Fruit fly (Drosophila melanogaster) whole organism, embryonic: Measurements from ENCODE around the gene CG3071.
A peak's percentile ranks its signal among the peaks of the same experiment; 100 is the strongest.

Experiments used
- CG12769 ChIP-seq: fragments of 200-800 bp; sonication (Bioruptor generic); optimal IDR thresholded peaks from 2 replicates; lab custom pipeline; 2019; ENCODE audit warnings: missing biosample characterization, mild to moderate bottlenecking, missing genetic modification characterization, moderate library complexity
- CG16813 ChIP-seq: fragments of 200-800 bp; sonication (Bioruptor generic); IDR thresholded peaks from 3 replicates; pipeline ENCODE4 v1.3.6; 2022; ENCODE audit warnings: missing biosample characterization, missing genetic modification characterization; ENCODE audit not compliant: partially characterized antibody
- CG17186 ChIP-seq: fragments of 200-800 bp; sonication (Bioruptor generic); optimal IDR thresholded peaks from 3 replicates; lab custom pipeline; 2017; ENCODE audit warnings: missing biosample characterization, missing genetic modification reagents, missing genetic modification characterization
- CG17612 ChIP-seq: fragments of 200-800 bp; sonication (Bioruptor generic); IDR thresholded peaks from 2 replicates; pipeline ENCODE4 v1.3.6; 2022; ENCODE audit warnings: missing biosample characterization, missing genetic modification characterization
- CG3726 ChIP-seq: fragments of 200-800 bp; sonication (Bioruptor generic); IDR thresholded peaks from 3 replicates; pipeline ENCODE4, ENCODE4 v1.3.6; 2022; ENCODE audit warnings: missing biosample characterization, missing genetic modification characterization
- CG42726 ChIP-seq: fragments of 200-800 bp; sonication (Bioruptor generic); IDR thresholded peaks from 2 replicates; pipeline ENCODE4 v1.3.6; 2022; ENCODE audit warnings: missing biosample characterization, missing genetic modification characterization; ENCODE audit not compliant: partially characterized antibody
- CG8924 ChIP-seq: fragments of 200-800 bp; optimal IDR thresholded peaks from 3 replicates; lab custom pipeline; 2019; ENCODE audit warnings: missing biosample characterization, mild to moderate bottlenecking, missing genetic modification characterization, moderate library complexity
- CTCF ChIP-seq: fragments of 200-800 bp; sonication (Bioruptor generic); optimal IDR thresholded peaks from 2 replicates; lab custom pipeline; 2017; ENCODE audit warnings: missing biosample characterization, mild to moderate bottlenecking, missing genetic modification characterization, moderate library complexity
- Chrac-16 ChIP-seq: fragments of 200-800 bp; sonication (Bioruptor generic); optimal IDR thresholded peaks from 3 replicates; lab custom pipeline; 2016; ENCODE audit warnings: missing biosample characterization, missing genetic modification characterization
- D ChIP-seq, 2 experiments: fragments of 200-800 bp in 1 of 2; fragments of >200 bp in 1 of 2; sonication (Bioruptor generic) in 1 of 2; optimal IDR thresholded peaks; 2 replicates in 1 of 2; 3 replicates in 1 of 2; lab custom pipeline; 2017; ENCODE audit warnings: mild to moderate bottlenecking in 1 of 2, missing biosample characterization in 1 of 2, missing genetic modification characterization in 1 of 2, missing genetic modification reagents in 1 of 2
- Drgx ChIP-seq: fragments of 200-800 bp; sonication (Bioruptor generic); IDR thresholded peaks from 2 replicates; pipeline ENCODE4 v1.3.6; 2022; ENCODE audit warnings: missing biosample characterization, missing genetic modification characterization
- Ets65A ChIP-seq: fragments of 200-800 bp; sonication (Bioruptor generic); peaks from one replicate; lab custom pipeline; 2016; ENCODE audit warnings: missing biosample characterization, missing genetic modification characterization
- Fer3 ChIP-seq: fragments of 200-800 bp; sonication (Bioruptor generic); optimal IDR thresholded peaks from 2 replicates; lab custom pipeline; 2018; ENCODE audit warnings: missing biosample characterization, mild to moderate bottlenecking, missing genetic modification characterization, moderate library complexity
- GATAe ChIP-seq: fragments of 200-800 bp; sonication (Bioruptor generic); conservative IDR thresholded peaks from 2 replicates; pipeline ENCODE4 v1.3.6; 2022; ENCODE audit warnings: missing biosample characterization, missing genetic modification characterization
- HLH54F ChIP-seq: fragments of 200-800 bp; sonication (Bioruptor generic); optimal IDR thresholded peaks from 3 replicates; lab custom pipeline; 2016; ENCODE audit warnings: missing biosample characterization, missing genetic modification characterization
- NC2α ChIP-seq: fragments of 200-800 bp; sonication (Bioruptor generic); optimal IDR thresholded peaks from 2 replicates; lab custom pipeline; 2016; ENCODE audit warnings: missing biosample characterization, missing genetic modification characterization
- Nf-YB ChIP-seq: fragments of 200-800 bp; sonication (Bioruptor generic); optimal IDR thresholded peaks from 3 replicates; lab custom pipeline; 2019; ENCODE audit warnings: missing biosample characterization, mild to moderate bottlenecking, missing genetic modification characterization, moderate library complexity
- Pdp1 ChIP-seq, 2 experiments: fragments of 200-800 bp; sonication (Bioruptor generic); optimal IDR thresholded peaks; 3 replicates each; lab custom pipeline; 2016; ENCODE audit warnings: missing biosample characterization in 2 of 2, missing genetic modification characterization in 2 of 2, mild to moderate bottlenecking in 1 of 2, moderate library complexity in 1 of 2
- aop ChIP-seq: fragments of 200-800 bp; sonication (Bioruptor generic); IDR thresholded peaks from 2 replicates; pipeline ENCODE4 v1.3.6; 2022; ENCODE audit warnings: missing biosample characterization, missing genetic modification characterization
- ap ChIP-seq: fragments of 200-800 bp; sonication (Bioruptor generic); IDR thresholded peaks from 2 replicates; pipeline ENCODE4 v1.3.6; 2022; ENCODE audit warnings: missing biosample characterization, missing genetic modification characterization
- bcd ChIP-seq: fragments of 200-800 bp; sonication (Bioruptor generic); optimal IDR thresholded peaks from 2 replicates; lab custom pipeline; 2017; ENCODE audit warnings: missing biosample characterization, mild to moderate bottlenecking, missing genetic modification characterization
- bsh ChIP-seq, 2 experiments: fragments of 200-800 bp; sonication (Bioruptor generic); optimal IDR thresholded peaks; 2 replicates each; lab custom pipeline; 2017 to 2018; ENCODE audit warnings: mild to moderate bottlenecking in 2 of 2, missing biosample characterization in 2 of 2, missing genetic modification characterization in 2 of 2, moderate library complexity in 1 of 2
- cg ChIP-seq: fragments of 200-800 bp; sonication (Bioruptor generic); optimal IDR thresholded peaks from 3 replicates; lab custom pipeline; 2019; ENCODE audit warnings: missing biosample characterization, mild to moderate bottlenecking, missing genetic modification characterization, moderate library complexity
- chinmo ChIP-seq: fragments of 200-800 bp; sonication (Bioruptor generic); IDR thresholded peaks from 4 replicates; pipeline ENCODE4 v1.3.6; 2022; ENCODE audit warnings: missing biosample characterization, missing genetic modification characterization; ENCODE audit not compliant: partially characterized antibody
- chn ChIP-seq: fragments of 200-800 bp; sonication (Bioruptor generic); optimal IDR thresholded peaks from 2 replicates; lab custom pipeline; 2016; ENCODE audit warnings: missing biosample characterization, missing genetic modification characterization
- crol ChIP-seq: fragments of 200-800 bp; sonication (Bioruptor generic); IDR thresholded peaks from 2 replicates; pipeline ENCODE4 v1.3.6; 2022; ENCODE audit warnings: missing biosample characterization, missing genetic modification characterization
- danr ChIP-seq: fragments of 200-800 bp; sonication (Bioruptor generic); IDR thresholded peaks from 2 replicates; pipeline ENCODE4 v1.3.6; 2022; ENCODE audit warnings: missing biosample characterization, missing genetic modification characterization
- ftz-f1 ChIP-seq: fragments of 200-800 bp; sonication (Bioruptor generic); optimal IDR thresholded peaks from 2 replicates; lab custom pipeline; 2016; ENCODE audit warnings: missing biosample characterization, missing genetic modification characterization
- ind ChIP-seq: fragments of 200-800 bp; sonication (Bioruptor generic); optimal IDR thresholded peaks from 3 replicates; lab custom pipeline; 2016; ENCODE audit warnings: missing biosample characterization, missing genetic modification characterization
- jumu ChIP-seq: fragments of 200-800 bp; sonication (Bioruptor generic); optimal IDR thresholded peaks from 3 replicates; lab custom pipeline; 2016; ENCODE audit warnings: missing biosample characterization, missing genetic modification characterization
- kah ChIP-seq: fragments of 200-800 bp; sonication (Bioruptor generic); optimal IDR thresholded peaks from 2 replicates; lab custom pipeline; 2018; ENCODE audit warnings: missing biosample characterization, mild to moderate bottlenecking, missing genetic modification characterization
- luna ChIP-seq: fragments of 200-800 bp; sonication (Bioruptor generic); optimal IDR thresholded peaks from 2 replicates; lab custom pipeline; 2016; ENCODE audit warnings: missing biosample characterization, missing genetic modification characterization
- mirr ChIP-seq: fragments of 200-800 bp; sonication (Bioruptor generic); optimal IDR thresholded peaks from 3 replicates; lab custom pipeline; 2018; ENCODE audit warnings: missing biosample characterization, mild to moderate bottlenecking, missing genetic modification characterization
- nerfin-1 ChIP-seq: fragments of 200-800 bp; sonication (Bioruptor generic); optimal IDR thresholded peaks from 3 replicates; lab custom pipeline; 2019; ENCODE audit warnings: missing biosample characterization, mild to moderate bottlenecking, missing genetic modification characterization, moderate library complexity
- nom ChIP-seq: fragments of 200-800 bp; sonication (Bioruptor generic); optimal IDR thresholded peaks from 2 replicates; lab custom pipeline; 2017; ENCODE audit warnings: missing biosample characterization, missing genetic modification characterization, mild to moderate bottlenecking, moderate library complexity, missing genetic modification reagents
- otp ChIP-seq: fragments of 200-800 bp; sonication (Bioruptor generic); IDR thresholded peaks from 3 replicates; pipeline ENCODE4, ENCODE4 v1.3.6; 2022; ENCODE audit warnings: missing biosample characterization, missing genetic modification characterization
- tin ChIP-seq: fragments of 200-800 bp; sonication (Bioruptor generic); optimal IDR thresholded peaks from 3 replicates; lab custom pipeline; 2016; ENCODE audit warnings: missing biosample characterization, missing genetic modification characterization
- tna ChIP-seq: fragments of 200-800 bp; sonication (Bioruptor generic); IDR thresholded peaks from 2 replicates; pipeline ENCODE4 v1.3.6; 2022; ENCODE audit warnings: missing biosample characterization, missing genetic modification characterization; ENCODE audit not compliant: partially characterized antibody
- twi ChIP-seq: fragments of 200-800 bp; optimal IDR thresholded peaks from 2 replicates; lab custom pipeline; 2019; ENCODE audit warnings: missing biosample characterization, mild to moderate bottlenecking, missing genetic modification characterization, moderate library complexity
- vvl ChIP-seq: fragments of 200-800 bp; sonication (Bioruptor generic); IDR thresholded peaks from 2 replicates; pipeline ENCODE4 v1.3.6; 2022; ENCODE audit warnings: missing biosample characterization, missing genetic modification characterization
- zfh1 ChIP-seq: fragments of 200-800 bp; sonication (Bioruptor generic); IDR thresholded peaks from 3 replicates; pipeline ENCODE4 v1.3.6; 2022; ENCODE audit warnings: missing biosample characterization, missing genetic modification characterization

Gene CG3071

dm6 chrX:2286255-2286654 lies 23.6 kb downstream of the CG3071 start (continued):
- TF ChIP-seq HLH54F (no peak), CTCF (GFP tag; lab: Kevin White, UChicago) (no peak), ftz-f1 (GFP tag; lab: Kevin White, UChicago) (peak; percentile 70), tin (GFP tag; lab: Kevin White, UChicago) (no peak), CG42726 (GFP tag; lab: Robert Waterston, UW) (no peak), NC2α (GFP tag; lab: Kevin White, UChicago) (no peak), otp (GFP tag; lab: Robert Waterston, UW) (no peak), CG3726 (GFP tag; lab: Robert Waterston, UW) (no peak), ind (GFP tag; lab: Kevin White, UChicago) (no peak), CG16813 (GFP tag; lab: Robert Waterston, UW) (no peak), tna (GFP tag; lab: Robert Waterston, UW) (no peak), ap (no peak), GATAe (GFP tag; lab: Robert Waterston, UW) (peak; percentile 85), CG17612 (no peak)

dm6 chrX:2286985-2287384 lies 24.3 kb downstream of the CG3071 start:
- peak; percentile 76 for TF ChIP-seq crol (GFP tag; lab: Robert Waterston, UW)
- TF ChIP-seq bsh (GFP tag; optimal IDR thresholded peaks at IDR 0.05; lab: Kevin White, UChicago), result peak in 1 of 2 experiments; percentile 18
- peak; percentile 13 for TF ChIP-seq nom
- peak; percentile 75; the same call in 1 of the 4 replicates for TF ChIP-seq chinmo
- TF ChIP-seq zfh1 (GFP tag; lab: Robert Waterston, UW), result 0 out of 3 replicates have a peak, but pooled peaks have one; percentile 8
- peak; percentile 16; the same call in 1 of the 2 replicates for TF ChIP-seq Drgx
- peak; percentile 15 for TF ChIP-seq cg (GFP tag; lab: Kevin White, UChicago)
- no peak for TF ChIP-seq CG12769
- no peak for TF ChIP-seq danr
- no peak for TF ChIP-seq twi (tag; lab: Kevin White, UChicago)
- TF ChIP-seq bcd (GFP tag; lab: Kevin White, UChicago), result no peak
- TF ChIP-seq aop, result no peak
- peak in 1 of 2 experiments; percentile 51 for TF ChIP-seq Pdp1 (GFP tag; optimal IDR thresholded peaks at IDR 0.05; lab: Kevin White, UChicago)

dm6 chrX:2288327-2288726 lies 25.7 kb downstream of the CG3071 start:
- TF ChIP-seq vvl (0 out of 2 replicates have a peak, but pooled peaks have one; percentile 33), chinmo (no peak), Chrac-16 (GFP tag; lab: Kevin White, UChicago) (no peak), Fer3 (tag; lab: Kevin White, UChicago) (no peak), Nf-YB (GFP tag; lab: Kevin White, UChicago) (no peak), jumu (GFP tag; lab: Kevin White, UChicago) (no peak), chn (no peak), mirr (no peak), kah (no peak), CG17186 (GFP tag; lab: Kevin White, UChicago) (no peak), CG8924 (tag; lab: Kevin White, UChicago) (no peak), D (optimal IDR thresholded peaks at IDR 0.05; lab: Kevin White, UChicago) (no peak), D (GFP tag; optimal IDR thresholded peaks at IDR 0.05; lab: Kevin White, UChicago) (no peak), nerfin-1 (tag; lab: Kevin White, UChicago) (no peak), luna (GFP tag; lab: Kevin White, UChicago) (no peak), Ets65A (GFP tag; lab: Kevin White, UChicago) (peak; percentile 35)
